Fruit fly (Drosophila melanogaster) whole organism, adult: Measurements from ENCODE around the gene CG14238.

Experiments used
- CG12768 ChIP-seq: fragments of 200-800 bp; sonication (Bioruptor generic); optimal IDR thresholded peaks from 2 replicates; lab custom pipeline; 2017; ENCODE audit warnings: missing biosample characterization, missing genetic modification characterization, mild to moderate bottlenecking, moderate library complexity, missing genetic modification reagents
- CG7045 ChIP-seq: fragments of 200-800 bp; sonication (Bioruptor generic); optimal IDR thresholded peaks from 2 replicates; lab custom pipeline; 2017; ENCODE audit warnings: missing biosample characterization, mild to moderate bottlenecking, missing genetic modification characterization
- Clk ChIP-seq: fragments of 200-800 bp; sonication (Bioruptor generic); optimal IDR thresholded peaks from 2 replicates; lab custom pipeline; 2017; ENCODE audit warnings: missing biosample characterization, missing genetic modification characterization
- Hr96 ChIP-seq: fragments of 200-800 bp; sonication (Bioruptor generic); optimal IDR thresholded peaks from 2 replicates; lab custom pipeline; 2016; ENCODE audit warnings: missing biosample characterization, missing genetic modification characterization
- cic ChIP-seq: fragments of 200-800 bp; sonication (Bioruptor generic); optimal IDR thresholded peaks from 2 replicates; lab custom pipeline; 2017; ENCODE audit warnings: missing biosample characterization, mild to moderate bottlenecking, missing genetic modification characterization, moderate library complexity
- cnc ChIP-seq, 2 experiments: fragments of >200 bp; optimal IDR thresholded peaks; 2 replicates each; lab custom pipeline; 2017
- kay ChIP-seq: fragments of 200-800 bp; sonication (Bioruptor generic); peaks from one replicate; lab custom pipeline; 2016; ENCODE audit warnings: missing biosample characterization, missing genetic modification characterization, borderline replicate concordance
- tj ChIP-seq: fragments of 200-800 bp; sonication (Bioruptor generic); optimal IDR thresholded peaks from 3 replicates; lab custom pipeline; 2017; ENCODE audit warnings: missing biosample characterization, mild to moderate bottlenecking, missing genetic modification characterization, moderate library complexity

DNA sequence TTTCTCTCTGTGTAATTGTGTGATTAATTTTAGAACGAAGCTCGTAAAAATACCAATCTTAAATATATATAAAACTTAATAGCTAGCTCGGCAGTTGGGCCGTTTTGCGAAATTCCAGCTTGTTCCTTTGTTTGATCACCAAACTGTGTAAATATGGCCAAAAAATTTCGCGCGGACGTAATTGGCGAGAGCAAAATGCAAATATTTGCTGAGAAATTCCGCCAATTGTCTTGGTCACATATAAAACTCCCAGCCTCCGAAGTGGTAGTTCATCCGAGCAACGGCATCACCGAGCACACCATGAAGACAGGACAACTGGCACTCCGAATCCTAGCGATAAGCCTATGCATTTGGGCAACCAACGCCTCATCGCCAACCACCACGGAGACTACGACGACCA is 1.5 kb upstream of the CG14238 start, which contains the start of gene CG14237:
- no peak for TF ChIP-seq cic (GFP tag; lab: Kevin White, UChicago)
- TF ChIP-seq Hr96 (GFP tag; lab: Kevin White, UChicago) = no peak
- TF ChIP-seq tj (GFP tag; lab: Kevin White, UChicago) = no peak
- TF ChIP-seq Clk (GFP tag; lab: Kevin White, UChicago) = no peak
- TF ChIP-seq kay = no peak
- no peak for TF ChIP-seq cnc (optimal IDR thresholded peaks at IDR 0.05; lab: Kevin White, UChicago)
- TF ChIP-seq CG12768 (GFP tag; lab: Kevin White, UChicago) = no peak
- no peak for TF ChIP-seq CG7045 (GFP tag; lab: Kevin White, UChicago)
